Worm (Caenorhabditis elegans) whole organism, L3 larva: Measurements from ENCODE around the gene F48F5.8.

Experiments
- R02D3.7 ChIP-seq: fragments of 150-350 bp; optimal IDR thresholded peaks from 2 replicates; lab custom pipeline; 2014; ENCODE audit warnings: missing biosample characterization, missing genetic modification characterization
- ZK546.5 ChIP-seq: sonication (generic microtip); optimal IDR thresholded peaks from 2 replicates; lab custom pipeline; 2017; ENCODE audit warnings: missing biosample characterization, missing genetic modification characterization
- aly-2 ChIP-seq: fragments of 150-350 bp; optimal IDR thresholded peaks from 2 replicates; lab custom pipeline; 2014; ENCODE audit warnings: missing biosample characterization, missing genetic modification characterization
- ama-1 ChIP-seq: fragments of 150-350 bp; optimal IDR thresholded peaks from 2 replicates; lab custom pipeline; 2018
- ceh-16 ChIP-seq: sonication (generic microtip); optimal IDR thresholded peaks from 2 replicates; lab custom pipeline; 2017; ENCODE audit warnings: missing biosample characterization, missing genetic modification characterization
- ceh-28 ChIP-seq: fragments of 150-350 bp; optimal IDR thresholded peaks from 2 replicates; lab custom pipeline; 2014; ENCODE audit warnings: missing biosample characterization, missing genetic modification reagents, missing genetic modification characterization
- ceh-82 ChIP-seq: fragments of 150-350 bp; optimal IDR thresholded peaks from 2 replicates; lab custom pipeline; 2014; ENCODE audit warnings: missing biosample characterization, missing genetic modification characterization
- ceh-9 ChIP-seq: sonication (generic microtip); optimal IDR thresholded peaks from 2 replicates; lab custom pipeline; 2018; ENCODE audit warnings: missing biosample characterization, missing genetic modification characterization
- daf-12 ChIP-seq: fragments of 150-350 bp; optimal IDR thresholded peaks from 2 replicates; lab custom pipeline; 2014; ENCODE audit warnings: missing biosample characterization, missing genetic modification reagents, missing genetic modification characterization
- egl-27 ChIP-seq: sonication (generic microtip); optimal IDR thresholded peaks from 4 replicates; lab custom pipeline; 2017; ENCODE audit warnings: missing biosample characterization, missing genetic modification reagents, missing genetic modification characterization
- egl-5 ChIP-seq: fragments of 150-350 bp; optimal IDR thresholded peaks from 2 replicates; lab custom pipeline; 2017; ENCODE audit warnings: missing biosample characterization, missing genetic modification reagents, missing genetic modification characterization, inconsistent platforms
- elt-1 ChIP-seq: fragments of 150-350 bp; optimal IDR thresholded peaks from 2 replicates; lab custom pipeline; 2014; ENCODE audit warnings: missing biosample characterization, missing genetic modification characterization
- elt-2 ChIP-seq: sonication (generic microtip); optimal IDR thresholded peaks from 2 replicates; lab custom pipeline; 2016; ENCODE audit warnings: missing genetic modification reagents, mild to moderate bottlenecking, missing genetic modification characterization, missing compliant biosample characterization
- elt-3 ChIP-seq, 3 experiments: fragments of 150-350 bp in 1 of 3; sonication (generic microtip) in 2 of 3; optimal IDR thresholded peaks; 2 replicates in 2 of 3; 4 replicates in 1 of 3; lab custom pipeline; 2014 to 2017; ENCODE audit warnings: missing biosample characterization in 3 of 3, missing genetic modification characterization in 3 of 3
- eor-1 ChIP-seq, 2 experiments: fragments of 150-350 bp; optimal IDR thresholded peaks; 2 replicates each; lab custom pipeline; 2014 to 2018; ENCODE audit warnings: missing biosample characterization in 2 of 2, missing genetic modification characterization in 2 of 2
- fkh-10 ChIP-seq: sonication (generic microtip); optimal IDR thresholded peaks from 2 replicates; lab custom pipeline; 2017; ENCODE audit warnings: missing biosample characterization, missing genetic modification reagents, missing genetic modification characterization
- fkh-2 ChIP-seq: fragments of 150-350 bp; optimal IDR thresholded peaks from 2 replicates; lab custom pipeline; 2014; ENCODE audit warnings: missing biosample characterization, missing genetic modification reagents, missing genetic modification characterization
- fos-1 ChIP-seq: fragments of 150-350 bp; optimal IDR thresholded peaks from 2 replicates; lab custom pipeline; 2014; ENCODE audit warnings: missing biosample characterization, missing genetic modification characterization
- hmg-11 ChIP-seq: sonication (generic microtip); optimal IDR thresholded peaks from 2 replicates; lab custom pipeline; 2016; ENCODE audit warnings: missing genetic modification characterization, missing compliant biosample characterization
- jun-1 ChIP-seq: fragments of 150-350 bp; optimal IDR thresholded peaks from 2 replicates; lab custom pipeline; 2014; ENCODE audit warnings: missing biosample characterization, missing genetic modification reagents, missing genetic modification characterization
- lin-15B ChIP-seq: fragments of 150-350 bp; optimal IDR thresholded peaks from 2 replicates; lab custom pipeline; 2014; ENCODE audit warnings: missing biosample characterization, missing genetic modification characterization
- lin-39 ChIP-seq: fragments of 150-350 bp; optimal IDR thresholded peaks from 2 replicates; lab custom pipeline; 2018; ENCODE audit warnings: missing biosample characterization, missing genetic modification reagents, missing genetic modification characterization
- lsy-12 ChIP-seq: sonication (generic microtip); optimal IDR thresholded peaks from 2 replicates; lab custom pipeline; 2016; ENCODE audit warnings: mild to moderate bottlenecking, missing genetic modification characterization, missing compliant biosample characterization
- mdl-1 ChIP-seq: fragments of 150-350 bp; optimal IDR thresholded peaks from 2 replicates; lab custom pipeline; 2014; ENCODE audit warnings: missing biosample characterization, missing genetic modification characterization
- mml-1 ChIP-seq: fragments of 150-350 bp; sonication (generic microtip); optimal IDR thresholded peaks from 3 replicates; lab custom pipeline; 2014; ENCODE audit warnings: missing biosample characterization, missing genetic modification characterization
- nfya-1 ChIP-seq: sonication (generic microtip); optimal IDR thresholded peaks from 2 replicates; lab custom pipeline; 2017; ENCODE audit warnings: missing genetic modification characterization, mild to moderate bottlenecking, missing compliant biosample characterization, antibody characterized with exemption, moderate library complexity; ENCODE audit not compliant: insufficient read depth
- nhr-11 ChIP-seq: fragments of 150-350 bp; optimal IDR thresholded peaks from 2 replicates; lab custom pipeline; 2014; ENCODE audit warnings: missing biosample characterization, missing genetic modification characterization
- nhr-12 ChIP-seq: fragments of 150-350 bp; optimal IDR thresholded peaks from 2 replicates; lab custom pipeline; 2014; ENCODE audit warnings: missing biosample characterization, missing genetic modification characterization
- nhr-23 ChIP-seq: fragments of 150-350 bp; optimal IDR thresholded peaks from 2 replicates; lab custom pipeline; 2014; ENCODE audit warnings: missing biosample characterization, missing genetic modification reagents, missing genetic modification characterization
- nhr-237 ChIP-seq: fragments of 150-350 bp; optimal IDR thresholded peaks from 2 replicates; lab custom pipeline; 2014; ENCODE audit warnings: missing biosample characterization, missing genetic modification characterization
- nhr-25 ChIP-seq: sonication (generic microtip); optimal IDR thresholded peaks from 2 replicates; lab custom pipeline; 2017; ENCODE audit warnings: missing biosample characterization, missing genetic modification characterization
- nhr-28 ChIP-seq: fragments of 150-350 bp; optimal IDR thresholded peaks from 2 replicates; lab custom pipeline; 2014; ENCODE audit warnings: missing biosample characterization, missing genetic modification characterization
- nhr-43 ChIP-seq: sonication (generic microtip); optimal IDR thresholded peaks from 2 replicates; lab custom pipeline; 2016; ENCODE audit warnings: mild to moderate bottlenecking, missing genetic modification characterization, missing compliant biosample characterization; ENCODE audit not compliant: poor library complexity, severe bottlenecking
- nhr-67 ChIP-seq: fragments of 150-350 bp; optimal IDR thresholded peaks from 2 replicates; lab custom pipeline; 2014; ENCODE audit warnings: missing biosample characterization, missing genetic modification characterization
- nhr-76 ChIP-seq: fragments of 150-350 bp; sonication (generic microtip); optimal IDR thresholded peaks from 5 replicates; lab custom pipeline; 2014; ENCODE audit warnings: missing biosample characterization, missing genetic modification characterization
- nhr-77 ChIP-seq: fragments of 150-350 bp; optimal IDR thresholded peaks from 2 replicates; lab custom pipeline; 2014; ENCODE audit warnings: missing biosample characterization, missing genetic modification characterization
- pha-4 ChIP-seq: fragments of 150-350 bp; optimal IDR thresholded peaks from 2 replicates; lab custom pipeline; 2014; ENCODE audit warnings: missing biosample characterization, missing genetic modification reagents, missing genetic modification characterization
- pqm-1 ChIP-seq: fragments of 150-350 bp; optimal IDR thresholded peaks from 2 replicates; lab custom pipeline; 2017; ENCODE audit warnings: missing biosample characterization, missing genetic modification characterization, inconsistent platforms
- sea-2 ChIP-seq: fragments of 150-350 bp; sonication (generic microtip); optimal IDR thresholded peaks from 4 replicates; lab custom pipeline; 2014; ENCODE audit warnings: missing biosample characterization, missing genetic modification reagents, missing genetic modification characterization
- skn-1 ChIP-seq: fragments of 150-350 bp; optimal IDR thresholded peaks from 2 replicates; lab custom pipeline; 2014; ENCODE audit warnings: missing biosample characterization, missing genetic modification characterization
- snpc-4 ChIP-seq: fragments of 150-350 bp; optimal IDR thresholded peaks from 2 replicates; lab custom pipeline; 2014; ENCODE audit warnings: missing biosample characterization, missing genetic modification characterization
- tbx-2 ChIP-seq: sonication (generic microtip); optimal IDR thresholded peaks from 2 replicates; lab custom pipeline; 2016; ENCODE audit warnings: mild to moderate bottlenecking, missing genetic modification characterization, missing compliant biosample characterization
- unc-39 ChIP-seq: sonication (generic microtip); optimal IDR thresholded peaks from 4 replicates; lab custom pipeline; 2017; ENCODE audit warnings: missing biosample characterization, missing genetic modification characterization
- unc-62 ChIP-seq: fragments of 150-350 bp; sonication (generic microtip); optimal IDR thresholded peaks from 4 replicates; lab custom pipeline; 2014; ENCODE audit warnings: missing biosample characterization, missing genetic modification reagents, missing genetic modification characterization
- zag-1 ChIP-seq: fragments of 150-350 bp; optimal IDR thresholded peaks from 2 replicates; lab custom pipeline; 2014; ENCODE audit warnings: missing biosample characterization, missing genetic modification characterization
- ztf-11 ChIP-seq: fragments of 150-350 bp; optimal IDR thresholded peaks from 2 replicates; lab custom pipeline; 2014; ENCODE audit warnings: missing biosample characterization, missing genetic modification characterization
- ztf-4 ChIP-seq: fragments of 150-350 bp; optimal IDR thresholded peaks from 2 replicates; lab custom pipeline; 2014; ENCODE audit warnings: missing biosample characterization, missing genetic modification characterization

The F48F5.8 gene

DNA sequence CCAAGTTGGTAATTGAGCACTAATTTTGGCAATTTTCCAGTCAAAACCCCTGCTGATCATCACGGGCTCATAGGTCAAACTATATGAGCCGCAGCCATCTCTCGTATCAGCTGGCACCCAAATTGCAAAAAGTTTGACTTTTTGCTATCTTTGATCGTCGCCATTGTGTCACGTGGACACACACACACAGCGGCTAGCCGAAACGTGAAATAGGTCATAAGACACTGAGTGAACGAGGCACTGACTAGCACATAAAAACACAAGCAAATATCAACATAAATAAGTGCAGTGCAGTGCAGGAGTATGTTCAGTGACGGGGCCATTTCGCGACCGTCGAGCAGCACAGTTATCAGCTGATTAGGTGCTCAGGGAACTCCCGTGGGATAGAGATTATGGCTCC is 6.4 kb upstream of the F48F5.8 start:
- TF ChIP-seq ztf-11 (tag; lab: Kevin White, UChicago) (no peak), mdl-1 (peak; percentile 42), egl-5 (peak; percentile 85), nhr-11 (tag; lab: Kevin White, UChicago) (no peak), lin-15B (tag; lab: Kevin White, UChicago) (peak; percentile 32), nhr-43 (tag; lab: Kevin White, UChicago) (peak; percentile 36), eor-1 (tag; optimal IDR thresholded peaks at IDR 0.05; lab: Kevin White, UChicago) (no peak), nhr-67 (tag; lab: Kevin White, UChicago) (no peak), nhr-77 (tag; lab: Kevin White, UChicago) (no peak), unc-39 (tag; lab: Kevin White, UChicago) (no peak), ceh-9 (tag; lab: Kevin White, UChicago) (no peak), ama-1 (lab: Kevin White, UChicago) (peak; percentile 48), ceh-28 (tag; lab: Kevin White, UChicago) (peak; percentile 23), nfya-1 (peak; percentile 11), sea-2 (GFP tag; lab: Kevin White, UChicago) (no peak), lin-39 (peak; percentile 51), ceh-16 (tag; lab: Kevin White, UChicago) (no peak), unc-62 (GFP tag; lab: Kevin White, UChicago) (no peak), fos-1 (no peak), tbx-2 (tag; lab: Kevin White, UChicago) (no peak), nhr-76 (tag; lab: Kevin White, UChicago) (no peak), pqm-1 (tag; lab: Kevin White, UChicago) (peak; percentile 85), nhr-25 (no peak), ceh-82 (tag; lab: Kevin White, UChicago) (no peak), zag-1 (no peak), jun-1 (tag; lab: Kevin White, UChicago) (peak; percentile 86), lsy-12 (tag; lab: Kevin White, UChicago) (peak; percentile 8), elt-2 (peak; percentile 81), elt-1 (tag; lab: Kevin White, UChicago) (no peak), nhr-28 (tag; lab: Kevin White, UChicago) (no peak), pha-4 (tag; lab: Kevin White, UChicago) (peak; percentile 99), elt-3 (tag; optimal IDR thresholded peaks at IDR 0.05; lab: Kevin White, UChicago) (no peak), ZK546.5 (no peak), mml-1 (tag; lab: Kevin White, UChicago) (no peak), ztf-4 (tag; lab: Kevin White, UChicago) (no peak), snpc-4 (peak; percentile 12), nhr-23 (tag; lab: Kevin White, UChicago) (peak; percentile 6), fkh-2 (tag; lab: Kevin White, UChicago) (no peak), nhr-237 (tag; lab: Kevin White, UChicago) (no peak), aly-2 (tag; lab: Kevin White, UChicago) (no peak), daf-12 (tag; lab: Kevin White, UChicago) (no peak), R02D3.7 (tag; lab: Kevin White, UChicago) (no peak), hmg-11 (no peak), egl-27 (tag; lab: Kevin White, UChicago) (no peak), skn-1 (tag; lab: Kevin White, UChicago) (no peak), nhr-12 (tag; lab: Kevin White, UChicago) (no peak), fkh-10 (GFP tag; lab: Kevin White, UChicago) (no peak)
